Fruit fly (Drosophila melanogaster) whole organism, prepupa: ENCODE data around the gene CG15022.

ENCODE experiments used
- Blimp-1 ChIP-seq: fragments of 200-800 bp; sonication (Bioruptor generic); optimal IDR thresholded peaks from 3 replicates; lab custom pipeline; 2017; ENCODE audit warnings: missing biosample characterization, missing genetic modification characterization, mild to moderate bottlenecking, moderate library complexity, missing genetic modification reagents
- CG10631 ChIP-seq: fragments of 200-800 bp; sonication (Bioruptor generic); optimal IDR thresholded peaks from 2 replicates; lab custom pipeline; 2016; ENCODE audit warnings: missing biosample characterization, missing genetic modification characterization
- CG11902 ChIP-seq: fragments of 200-800 bp; sonication (Bioruptor generic); optimal IDR thresholded peaks from 3 replicates; lab custom pipeline; 2016; ENCODE audit warnings: missing biosample characterization, missing genetic modification characterization
- CG3032 ChIP-seq: fragments of 200-800 bp; optimal IDR thresholded peaks from 2 replicates; lab custom pipeline; 2019; ENCODE audit warnings: missing biosample characterization, mild to moderate bottlenecking, missing genetic modification characterization, moderate library complexity
- CG4318 ChIP-seq: fragments of 200-800 bp; sonication (Bioruptor generic); optimal IDR thresholded peaks from 3 replicates; lab custom pipeline; 2017; ENCODE audit warnings: missing biosample characterization, mild to moderate bottlenecking, missing genetic modification characterization
- CG6163 ChIP-seq: fragments of 200-800 bp; sonication (Bioruptor generic); IDR thresholded peaks from 3 replicates; pipeline ENCODE4 v1.3.6; 2022; ENCODE audit warnings: missing biosample characterization, missing genetic modification characterization
- CG6276 ChIP-seq: fragments of 200-800 bp; sonication (Bioruptor generic); optimal IDR thresholded peaks from 2 replicates; lab custom pipeline; 2017; ENCODE audit warnings: missing biosample characterization, mild to moderate bottlenecking, missing genetic modification characterization
- CG9139 ChIP-seq: fragments of 200-800 bp; sonication (Bioruptor generic); optimal IDR thresholded peaks from 3 replicates; lab custom pipeline; 2017; ENCODE audit warnings: missing biosample characterization, mild to moderate bottlenecking, missing genetic modification characterization
- Hr39 ChIP-seq: fragments of 200-800 bp; sonication (Bioruptor generic); optimal IDR thresholded peaks from 2 replicates; lab custom pipeline; 2016; ENCODE audit warnings: missing biosample characterization, missing genetic modification characterization
- Hr4 ChIP-seq: fragments of 200-800 bp; sonication (Bioruptor generic); optimal IDR thresholded peaks from 3 replicates; lab custom pipeline; 2016; ENCODE audit warnings: missing biosample characterization, missing genetic modification characterization
- Lpt ChIP-seq: fragments of 200-800 bp; sonication (Bioruptor generic); optimal IDR thresholded peaks from 3 replicates; lab custom pipeline; 2016; ENCODE audit warnings: missing biosample characterization, missing genetic modification characterization
- OdsH ChIP-seq: fragments of 200-800 bp; sonication (Bioruptor generic); optimal IDR thresholded peaks from 3 replicates; lab custom pipeline; 2016; ENCODE audit warnings: missing biosample characterization, missing genetic modification characterization
- achi ChIP-seq: fragments of 200-800 bp; sonication (Bioruptor generic); optimal IDR thresholded peaks from 3 replicates; lab custom pipeline; 2016; ENCODE audit warnings: missing biosample characterization, missing genetic modification characterization
- salr ChIP-seq, 2 experiments: fragments of 200-800 bp; sonication (Bioruptor generic); optimal IDR thresholded peaks; 3 replicates each; lab custom pipeline; 2016 to 2018; ENCODE audit warnings: missing biosample characterization in 2 of 2, missing genetic modification characterization in 2 of 2, mild to moderate bottlenecking in 1 of 2

dm6 chr3L:4411951-4412350 lies 48.2 kb downstream of the CG15022 start:
- no peak for TF ChIP-seq CG4318
- no peak for TF ChIP-seq Hr4
- TF ChIP-seq achi, result no peak
- no peak for TF ChIP-seq CG3032 (tag; lab: Kevin White, UChicago)
- no peak for TF ChIP-seq CG10631 (GFP tag; lab: Kevin White, UChicago)
- no peak for TF ChIP-seq CG6163 (GFP tag; lab: Robert Waterston, UW)
- TF ChIP-seq Hr39 (GFP tag; lab: Kevin White, UChicago), result no peak
- TF ChIP-seq CG9139 (GFP tag; lab: Kevin White, UChicago), result no peak
- no peak for TF ChIP-seq Blimp-1
- no peak for TF ChIP-seq Lpt (GFP tag; lab: Kevin White, UChicago)
- TF ChIP-seq CG11902 (GFP tag; lab: Kevin White, UChicago), result no peak
- no peak for TF ChIP-seq CG6276
- TF ChIP-seq OdsH (GFP tag; lab: Kevin White, UChicago), result no peak
- no peak for TF ChIP-seq salr (GFP tag; optimal IDR thresholded peaks at IDR 0.05; lab: Kevin White, UChicago)
